Worm (Caenorhabditis elegans): ENCODE data around the gene T25F10.4.

ce11 chrV:6710462-6710861 is 51.8 kb downstream of the T25F10.4 start, which contains the start of gene sna-1:
- TF ChIP-seq nhr-80 (tag; optimal IDR thresholded peaks at IDR 0.05) (no peak), tlf-1 (GFP tag; optimal IDR thresholded peaks at IDR 0.05) (no peak), T26A5.8 (tag; optimal IDR thresholded peaks at IDR 0.05) (no peak), snpc-1.3 (tag; optimal IDR thresholded peaks at IDR 0.05; ENCODE audit: insufficient read depth) (no peak), hlh-12 (tag; optimal IDR thresholded peaks at IDR 0.05) (no peak), ama-1 (optimal IDR thresholded peaks at IDR 0.05) (no peak), ama-1 (GFP tag; optimal IDR thresholded peaks at IDR 0.05) (no peak), F37B4.10 (GFP tag; IDR thresholded peaks at IDR 0.05) (no peak), Y56A3A.18 (GFP tag; IDR thresholded peaks at IDR 0.05) (no peak), dpl-1 (GFP tag; optimal IDR thresholded peaks at IDR 0.05) (no peak), ztf-3 (GFP tag; optimal IDR thresholded peaks at IDR 0.05) (no peak)
